Worm (Caenorhabditis elegans) whole organism, L1 larva: ENCODE measurements around the gene C05C10.2.
A peak's percentile ranks its signal among the peaks of the same experiment; 100 is the strongest.

Experiments used
- C16A3.4 ChIP-seq: fragments of 150-350 bp; optimal IDR thresholded peaks from 2 replicates; lab custom pipeline; 2014; ENCODE audit warnings: missing biosample characterization, missing genetic modification characterization
- Y116A8C.19 ChIP-seq: sonication (generic microtip); optimal IDR thresholded peaks from 2 replicates; lab custom pipeline; 2016; ENCODE audit warnings: missing compliant biosample characterization, missing genetic modification characterization, borderline replicate concordance
- alr-1 ChIP-seq: fragments of 200-800 bp; sonication (Bioruptor generic); optimal IDR thresholded peaks from 2 replicates; lab custom pipeline; 2018; ENCODE audit warnings: borderline replicate concordance, mild to moderate bottlenecking, missing genetic modification characterization, missing compliant biosample characterization
- ama-1 ChIP-seq: fragments of 150-350 bp; optimal IDR thresholded peaks from 2 replicates; lab custom pipeline; 2014
- ceh-63 ChIP-seq: fragments of 200-800 bp; sonication (Bioruptor generic); optimal IDR thresholded peaks from 2 replicates; lab custom pipeline; 2018; ENCODE audit warnings: mild to moderate bottlenecking, missing genetic modification characterization, missing compliant biosample characterization
- ceh-82 ChIP-seq, 3 experiments: fragments of 150-350 bp in 1 of 3; sonication (generic microtip) in 2 of 3; optimal IDR thresholded peaks; 2 replicates each; lab custom pipeline; 2014 to 2017; ENCODE audit warnings: missing biosample characterization in 3 of 3, missing genetic modification characterization in 3 of 3
- ceh-88 ChIP-seq: fragments of 200-800 bp; sonication (Bioruptor generic); IDR thresholded peaks from 2 replicates; pipeline ENCODE4 v1.3.6; 2022; ENCODE audit warnings: missing genetic modification characterization, missing compliant biosample characterization
- ceh-90 ChIP-seq: sonication (generic microtip); optimal IDR thresholded peaks from 2 replicates; lab custom pipeline; 2016; ENCODE audit warnings: missing genetic modification characterization, missing compliant biosample characterization
- ces-1 ChIP-seq: fragments of 150-350 bp; optimal IDR thresholded peaks from 2 replicates; lab custom pipeline; 2014; ENCODE audit warnings: missing biosample characterization, missing genetic modification reagents, missing genetic modification characterization
- egl-13 ChIP-seq: sonication (generic microtip); optimal IDR thresholded peaks from 2 replicates; lab custom pipeline; 2016; ENCODE audit warnings: missing genotype, missing genetic modification reagents, missing genetic modification characterization, missing compliant biosample characterization
- egl-27 ChIP-seq, 2 experiments: fragments of 150-350 bp in 1 of 2; sonication (generic microtip); optimal IDR thresholded peaks; 3 replicates each; lab custom pipeline; 2017 to 2018; ENCODE audit warnings: missing biosample characterization in 2 of 2, missing genetic modification characterization in 2 of 2, missing genetic modification reagents in 2 of 2
- elt-2 ChIP-seq: sonication (generic microtip); optimal IDR thresholded peaks from 2 replicates; lab custom pipeline; 2016; ENCODE audit warnings: missing genetic modification characterization, mild to moderate bottlenecking, inconsistent platforms, missing compliant biosample characterization, missing genetic modification reagents
- elt-3 ChIP-seq, 6 experiments: fragments of 150-350 bp in 1 of 6; sonication (generic microtip); optimal IDR thresholded peaks; 2 replicates each; lab custom pipeline; 2017 to 2018; ENCODE audit warnings: missing biosample characterization in 6 of 6, missing genetic modification characterization in 6 of 6, inconsistent platforms in 1 of 6
- ets-5 ChIP-seq: fragments of 200-800 bp; sonication (Bioruptor generic); IDR thresholded peaks from 2 replicates; pipeline ENCODE4 v1.3.6; 2022; ENCODE audit warnings: missing genetic modification characterization, missing compliant biosample characterization
- fkh-10 ChIP-seq: sonication (generic microtip); optimal IDR thresholded peaks from 2 replicates; lab custom pipeline; 2017; ENCODE audit warnings: missing biosample characterization, missing genetic modification reagents, missing genetic modification characterization
- fkh-4 ChIP-seq: sonication (generic microtip); optimal IDR thresholded peaks from 2 replicates; lab custom pipeline; 2016; ENCODE audit warnings: missing compliant biosample characterization, missing genetic modification characterization, borderline replicate concordance
- fos-1 ChIP-seq: fragments of 150-350 bp; optimal IDR thresholded peaks from 2 replicates; lab custom pipeline; 2014; ENCODE audit warnings: missing biosample characterization, missing genetic modification characterization
- irx-1 ChIP-seq: sonication (generic microtip); optimal IDR thresholded peaks from 2 replicates; lab custom pipeline; 2016; ENCODE audit warnings: missing genetic modification characterization, missing compliant biosample characterization
- isw-1 ChIP-seq: fragments of 200-800 bp; sonication (Bioruptor generic); IDR thresholded peaks from 2 replicates; pipeline ENCODE4 v1.3.6; 2022; ENCODE audit warnings: missing genetic modification characterization, missing compliant biosample characterization
- lin-14 ChIP-seq: fragments of 200-800 bp; sonication (Bioruptor generic); optimal IDR thresholded peaks from 2 replicates; lab custom pipeline; 2018; ENCODE audit warnings: mild to moderate bottlenecking, missing genetic modification characterization, moderate library complexity, missing compliant biosample characterization
- lin-15B ChIP-seq: fragments of 150-350 bp; sonication (generic microtip); optimal IDR thresholded peaks from 3 replicates; lab custom pipeline; 2014; ENCODE audit warnings: missing biosample characterization, missing genetic modification characterization
- lin-35 ChIP-seq, 2 experiments: fragments of 150-350 bp; optimal IDR thresholded peaks; 2 replicates each; lab custom pipeline; 2014; ENCODE audit warnings: missing biosample characterization in 2 of 2, missing genetic modification characterization in 2 of 2, missing genetic modification reagents in 2 of 2
- lin-39 ChIP-seq: fragments of 150-350 bp; optimal IDR thresholded peaks from 2 replicates; lab custom pipeline; 2014; ENCODE audit warnings: missing biosample characterization, missing genetic modification reagents, missing genetic modification characterization
- lir-3 ChIP-seq: sonication (generic microtip); optimal IDR thresholded peaks from 2 replicates; lab custom pipeline; 2016; ENCODE audit warnings: mild to moderate bottlenecking, missing genetic modification characterization, moderate library complexity, missing compliant biosample characterization; ENCODE audit not compliant: poor library complexity
- lsy-2 ChIP-seq, 2 experiments: fragments of 150-350 bp; optimal IDR thresholded peaks; 2 replicates each; lab custom pipeline; 2014; ENCODE audit warnings: missing biosample characterization in 2 of 2, missing genetic modification characterization in 2 of 2
- nhr-11 ChIP-seq: fragments of 150-350 bp; optimal IDR thresholded peaks from 2 replicates; lab custom pipeline; 2014; ENCODE audit warnings: missing biosample characterization, missing genetic modification characterization
- nhr-12 ChIP-seq: sonication (generic microtip); optimal IDR thresholded peaks from 2 replicates; lab custom pipeline; 2017; ENCODE audit warnings: missing biosample characterization, missing genetic modification characterization
- nhr-19 ChIP-seq: fragments of 200-800 bp; sonication (Bioruptor generic); conservative IDR thresholded peaks from 2 replicates; pipeline ENCODE4 v1.3.6; 2022; ENCODE audit warnings: missing genetic modification characterization, missing compliant biosample characterization
- nhr-20 ChIP-seq: sonication (generic microtip); optimal IDR thresholded peaks from 2 replicates; lab custom pipeline; 2016; ENCODE audit warnings: mild to moderate bottlenecking, missing genetic modification characterization, missing compliant biosample characterization
- nhr-237 ChIP-seq: fragments of 150-350 bp; optimal IDR thresholded peaks from 2 replicates; lab custom pipeline; 2014; ENCODE audit warnings: missing biosample characterization, missing genetic modification characterization
- nhr-28 ChIP-seq: fragments of 150-350 bp; optimal IDR thresholded peaks from 2 replicates; lab custom pipeline; 2014; ENCODE audit warnings: missing biosample characterization, missing genetic modification characterization
- nhr-47 ChIP-seq: sonication (generic microtip); optimal IDR thresholded peaks from 2 replicates; lab custom pipeline; 2016; ENCODE audit warnings: mild to moderate bottlenecking, missing genetic modification characterization, moderate library complexity, missing compliant biosample characterization
- nhr-71 ChIP-seq: sonication (generic microtip); optimal IDR thresholded peaks from 2 replicates; lab custom pipeline; 2016; ENCODE audit warnings: mild to moderate bottlenecking, missing genetic modification characterization, moderate library complexity, missing compliant biosample characterization
- nhr-76 ChIP-seq: sonication (generic microtip); optimal IDR thresholded peaks from 2 replicates; lab custom pipeline; 2017; ENCODE audit warnings: missing biosample characterization, missing genetic modification characterization
- nhr-84 ChIP-seq: sonication (generic microtip); optimal IDR thresholded peaks from 2 replicates; lab custom pipeline; 2017; ENCODE audit warnings: missing biosample characterization, missing genetic modification characterization
- nhr-85 ChIP-seq: sonication (generic microtip); peaks from one replicate; lab custom pipeline; 2016; ENCODE audit warnings: missing genetic modification characterization, inconsistent platforms, missing compliant biosample characterization
- nhr-90 ChIP-seq: sonication (generic microtip); optimal IDR thresholded peaks from 2 replicates; lab custom pipeline; 2016; ENCODE audit warnings: mild to moderate bottlenecking, missing genetic modification characterization, missing compliant biosample characterization; ENCODE audit not compliant: poor library complexity
- pag-3 ChIP-seq: sonication (generic microtip); optimal IDR thresholded peaks from 2 replicates; lab custom pipeline; 2017; ENCODE audit warnings: missing genetic modification characterization, mild to moderate bottlenecking, missing compliant biosample characterization, antibody characterized with exemption, borderline replicate concordance; ENCODE audit not compliant: insufficient read depth
- pqm-1 ChIP-seq: sonication (generic microtip); optimal IDR thresholded peaks from 3 replicates; lab custom pipeline; 2017; ENCODE audit warnings: missing biosample characterization, missing genetic modification characterization
- rnt-1 ChIP-seq: sonication (generic microtip); optimal IDR thresholded peaks from 2 replicates; lab custom pipeline; 2016; ENCODE audit warnings: mild to moderate bottlenecking, missing genetic modification characterization, moderate library complexity, missing compliant biosample characterization
- snu-23 ChIP-seq: sonication (generic microtip); optimal IDR thresholded peaks from 2 replicates; lab custom pipeline; 2016; ENCODE audit warnings: missing genetic modification characterization, missing compliant biosample characterization
- sptf-1 ChIP-seq: fragments of 150-350 bp; optimal IDR thresholded peaks from 2 replicates; lab custom pipeline; 2014; ENCODE audit warnings: missing biosample characterization, missing genetic modification characterization
- tbx-2 ChIP-seq: sonication (generic microtip); optimal IDR thresholded peaks from 2 replicates; lab custom pipeline; 2016; ENCODE audit warnings: missing genetic modification characterization, missing compliant biosample characterization
- unc-62 ChIP-seq: fragments of 150-350 bp; optimal IDR thresholded peaks from 2 replicates; lab custom pipeline; 2014; ENCODE audit warnings: missing biosample characterization, missing genetic modification reagents, missing genetic modification characterization
- unc-86 ChIP-seq: sonication (generic microtip); optimal IDR thresholded peaks from 2 replicates; lab custom pipeline; 2016; ENCODE audit warnings: missing genetic modification characterization, missing compliant biosample characterization
- zip-4 ChIP-seq: fragments of 200-800 bp; sonication (Bioruptor generic); optimal IDR thresholded peaks from 2 replicates; lab custom pipeline; 2018; ENCODE audit warnings: mild to moderate bottlenecking, missing genetic modification characterization, moderate library complexity, missing compliant biosample characterization
- ztf-11 ChIP-seq, 2 experiments: sonication (generic microtip); optimal IDR thresholded peaks; 2 replicates each; lab custom pipeline; 2016 to 2017; ENCODE audit warnings: missing genetic modification characterization in 2 of 2, missing biosample characterization in 1 of 2, missing compliant biosample characterization in 1 of 2
- ztf-4 ChIP-seq: fragments of 150-350 bp; optimal IDR thresholded peaks from 2 replicates; lab custom pipeline; 2014; ENCODE audit warnings: missing biosample characterization, missing genetic modification characterization

C05C10.2 gene

ce11 chrII:9974967-9975366 lies 52.9 kb downstream of the C05C10.2 start, which contains the start of gene aakg-5 (continued):
- peak; percentile 28 to 72 for TF ChIP-seq egl-27 (tag; optimal IDR thresholded peaks at IDR 0.05; lab: Kevin White, UChicago)
- TF ChIP-seq fos-1 (tag; lab: Kevin White, UChicago), result peak; percentile 67
- TF ChIP-seq nhr-28, result no peak
- TF ChIP-seq lin-39 (tag; lab: Kevin White, UChicago), result peak; percentile 46
- TF ChIP-seq ets-5, result no peak
- no peak for TF ChIP-seq nhr-84 (tag; lab: Kevin White, UChicago)
- peak; percentile 92 for TF ChIP-seq tbx-2 (tag; lab: Kevin White, UChicago)
- no peak for TF ChIP-seq egl-13 (tag; lab: Kevin White, UChicago)
- peak; percentile 79 for TF ChIP-seq nhr-11 (tag; lab: Kevin White, UChicago)
- TF ChIP-seq lir-3 (tag; lab: Kevin White, UChicago), result peak; percentile 51
- TF ChIP-seq lsy-2 (tag; optimal IDR thresholded peaks at IDR 0.05; lab: Kevin White, UChicago), result peak; percentile 78 to 89
- no peak for TF ChIP-seq Y116A8C.19
- no peak for TF ChIP-seq pag-3 (tag; lab: Kevin White, UChicago)
- no peak for TF ChIP-seq ztf-11 (tag; optimal IDR thresholded peaks at IDR 0.05; lab: Kevin White, UChicago)
- TF ChIP-seq nhr-71, result peak; percentile 96
- peak; percentile 99 for TF ChIP-seq nhr-85
- TF ChIP-seq ceh-88, result peak; percentile 37; the same call in 1 of the 2 replicates
- TF ChIP-seq nhr-19 (GFP tag; lab: Robert Waterston, UW), result peak; percentile 82
- no peak for TF ChIP-seq nhr-12
- no peak for TF ChIP-seq nhr-76 (tag; lab: Kevin White, UChicago)
- TF ChIP-seq fkh-4 (tag; lab: Kevin White, UChicago), result no peak
- TF ChIP-seq rnt-1 (tag; lab: Kevin White, UChicago), result peak; percentile 90
- TF ChIP-seq ces-1 (GFP tag; lab: Kevin White, UChicago), result no peak
- peak; percentile 77 for TF ChIP-seq unc-86 (tag; lab: Kevin White, UChicago)
- TF ChIP-seq ama-1 (lab: Kevin White, UChicago), result peak; percentile 17
- TF ChIP-seq ceh-63, result no peak
- peak in 5 of 6 experiments; percentile 36 to 86 (median 56) for TF ChIP-seq elt-3 (tag; optimal IDR thresholded peaks at IDR 0.05; lab: Kevin White, UChicago)
- peak; percentile 96 for TF ChIP-seq lin-14 (GFP tag; lab: Kevin White, UChicago)
- TF ChIP-seq alr-1 (tag; lab: Kevin White, UChicago), result no peak
- TF ChIP-seq pqm-1, result no peak
- TF ChIP-seq ztf-4, result peak; percentile 63
- TF ChIP-seq nhr-90 (tag; lab: Kevin White, UChicago), result peak; percentile 85
- peak; percentile 88 for TF ChIP-seq nhr-47 (tag; lab: Kevin White, UChicago)
- peak; percentile 94 for TF ChIP-seq nhr-20
- TF ChIP-seq snu-23 (GFP tag; lab: Kevin White, UChicago), result peak; percentile 92
- TF ChIP-seq sptf-1 (tag; lab: Kevin White, UChicago), result no peak
- TF ChIP-seq ceh-82 (tag; optimal IDR thresholded peaks at IDR 0.05; lab: Kevin White, UChicago), result peak; percentile 59 to 74 (median 72)

- TF ChIP-seq sptf-1 (tag; lab: Kevin White, UChicago) (no peak), nhr-20 (no peak), ztf-11 (tag; optimal IDR thresholded peaks at IDR 0.05; lab: Kevin White, UChicago) (no peak), rnt-1 (tag; lab: Kevin White, UChicago) (no peak), egl-27 (tag; optimal IDR thresholded peaks at IDR 0.05; lab: Kevin White, UChicago) (no peak), nhr-85 (no peak)
These were observed 54.4 kb downstream of the C05C10.2 start, which contains the start of gene R53.8 for ce11 chrII:9976405-9976804. Gene R53.8 (plus strand): TSS chrII:9976705.

- TF ChIP-seq ceh-90 (no peak), elt-2 (tag; lab: Kevin White, UChicago) (no peak), zip-4 (GFP tag; lab: Kevin White, UChicago) (no peak), nhr-85 (no peak), C16A3.4 (no peak), unc-62 (no peak), sptf-1 (tag; lab: Kevin White, UChicago) (no peak), lin-15B (no peak), nhr-237 (tag; lab: Kevin White, UChicago) (no peak), isw-1 (GFP tag; lab: Robert Waterston, UW) (no peak), nhr-19 (GFP tag; lab: Robert Waterston, UW) (no peak), irx-1 (tag; lab: Kevin White, UChicago) (no peak), fkh-10 (GFP tag; lab: Kevin White, UChicago) (no peak), lin-35 (GFP tag; optimal IDR thresholded peaks at IDR 0.05; lab: Kevin White, UChicago) (no peak), unc-86 (tag; lab: Kevin White, UChicago) (no peak)
These were observed 58.1 kb downstream of the C05C10.2 start, which contains the start of gene ZK892.6 for ce11 chrII:9980077-9980631. Gene ZK892.6 (minus strand): TSS chrII:9980127.
